Worm (Caenorhabditis elegans) whole organism, mixed stage, embryonic: ENCODE measurements around the gene F22H10.2.

Experiments used
- M03D4.4 ChIP-seq: sonication (generic microtip); optimal IDR thresholded peaks from 2 replicates; lab custom pipeline; 2017; ENCODE audit warnings: mild to moderate bottlenecking, missing genetic modification characterization, missing compliant biosample characterization
- blmp-1 ChIP-seq: fragments of 150-350 bp; optimal IDR thresholded peaks from 2 replicates; lab custom pipeline; 2014; ENCODE audit warnings: missing biosample characterization, missing genetic modification characterization
- ceh-39 ChIP-seq: fragments of 150-350 bp; optimal IDR thresholded peaks from 2 replicates; lab custom pipeline; 2014; ENCODE audit warnings: missing biosample characterization, missing genetic modification characterization
- ceh-83 ChIP-seq: fragments of 200-800 bp; sonication (Bioruptor generic); optimal IDR thresholded peaks from 2 replicates; lab custom pipeline; 2018; ENCODE audit warnings: mild to moderate bottlenecking, missing genetic modification characterization, missing compliant biosample characterization
- ces-1 ChIP-seq: fragments of 150-350 bp; optimal IDR thresholded peaks from 2 replicates; lab custom pipeline; 2014; ENCODE audit warnings: missing biosample characterization, missing genetic modification reagents, missing genetic modification characterization
- cnd-1 ChIP-seq: fragments of 200-800 bp; sonication (Bioruptor generic); optimal IDR thresholded peaks from 2 replicates; lab custom pipeline; 2018; ENCODE audit warnings: mild to moderate bottlenecking, missing genetic modification characterization, missing compliant biosample characterization
- drap-1 ChIP-seq: fragments of 200-800 bp; sonication (Bioruptor generic); optimal IDR thresholded peaks from 3 replicates; lab custom pipeline; 2018; ENCODE audit warnings: mild to moderate bottlenecking, missing genetic modification characterization, missing compliant biosample characterization
- elt-1 ChIP-seq: sonication (generic microtip); optimal IDR thresholded peaks from 2 replicates; lab custom pipeline; 2017; ENCODE audit warnings: missing genetic modification characterization, mild to moderate bottlenecking, missing compliant biosample characterization, antibody characterized with exemption, moderate library complexity, borderline replicate concordance; ENCODE audit not compliant: insufficient read depth
- elt-3 ChIP-seq: fragments of 150-350 bp; optimal IDR thresholded peaks from 2 replicates; lab custom pipeline; 2014; ENCODE audit warnings: missing biosample characterization, missing genetic modification characterization
- flh-1 ChIP-seq: fragments of 200-800 bp; sonication (Bioruptor generic); optimal IDR thresholded peaks from 2 replicates; lab custom pipeline; 2018; ENCODE audit warnings: mild to moderate bottlenecking, missing genetic modification characterization, moderate library complexity, missing compliant biosample characterization
- ham-2 ChIP-seq: fragments of 200-800 bp; sonication (Bioruptor generic); optimal IDR thresholded peaks from 2 replicates; lab custom pipeline; 2018; ENCODE audit warnings: mild to moderate bottlenecking, missing genetic modification characterization, missing compliant biosample characterization
- hlh-1 ChIP-seq: fragments of 150-350 bp; optimal IDR thresholded peaks from 2 replicates; lab custom pipeline; 2014; ENCODE audit warnings: missing biosample characterization, missing genetic modification reagents, missing genetic modification characterization
- lin-13 ChIP-seq: fragments of 150-350 bp; optimal IDR thresholded peaks from 2 replicates; lab custom pipeline; 2014; ENCODE audit warnings: missing biosample characterization, missing genetic modification characterization
- lsy-2 ChIP-seq: fragments of 150-350 bp; optimal IDR thresholded peaks from 2 replicates; lab custom pipeline; 2014; ENCODE audit warnings: missing biosample characterization, missing genetic modification characterization
- mep-1 ChIP-seq: fragments of 150-350 bp; optimal IDR thresholded peaks from 2 replicates; lab custom pipeline; 2017; ENCODE audit warnings: missing biosample characterization, missing genetic modification reagents, missing genetic modification characterization, inconsistent platforms
- mls-2 ChIP-seq: sonication (generic microtip); optimal IDR thresholded peaks from 2 replicates; lab custom pipeline; 2016; ENCODE audit warnings: mild to moderate bottlenecking, missing genetic modification characterization, moderate library complexity, missing compliant biosample characterization
- nhr-12 ChIP-seq: fragments of 150-350 bp; optimal IDR thresholded peaks from 2 replicates; lab custom pipeline; 2014; ENCODE audit warnings: missing biosample characterization, missing genetic modification characterization
- nhr-2 ChIP-seq: fragments of 150-350 bp; optimal IDR thresholded peaks from 2 replicates; lab custom pipeline; 2014; ENCODE audit warnings: missing biosample characterization, missing genetic modification characterization
- nhr-237 ChIP-seq: fragments of 150-350 bp; optimal IDR thresholded peaks from 2 replicates; lab custom pipeline; 2014; ENCODE audit warnings: missing biosample characterization, missing genetic modification characterization
- nhr-28 ChIP-seq: fragments of 150-350 bp; optimal IDR thresholded peaks from 2 replicates; lab custom pipeline; 2014; ENCODE audit warnings: missing biosample characterization, missing genetic modification characterization
- nhr-76 ChIP-seq: sonication (generic microtip); optimal IDR thresholded peaks from 2 replicates; lab custom pipeline; 2017; ENCODE audit warnings: missing biosample characterization, missing genetic modification characterization
- pha-4 ChIP-seq: fragments of 150-350 bp; optimal IDR thresholded peaks from 2 replicates; lab custom pipeline; 2018; ENCODE audit warnings: missing biosample characterization, missing genetic modification reagents, missing genetic modification characterization
- sem-2 ChIP-seq: fragments of 200-800 bp; sonication (Bioruptor generic); optimal IDR thresholded peaks from 2 replicates; lab custom pipeline; 2018; ENCODE audit warnings: mild to moderate bottlenecking, missing genetic modification characterization, missing compliant biosample characterization
- snpc-4 ChIP-seq: fragments of 150-350 bp; optimal IDR thresholded peaks from 2 replicates; lab custom pipeline; 2014; ENCODE audit warnings: missing biosample characterization, missing genetic modification characterization
- sptf-1 ChIP-seq: sonication (generic microtip); optimal IDR thresholded peaks from 2 replicates; lab custom pipeline; 2017; ENCODE audit warnings: mild to moderate bottlenecking, missing genetic modification characterization, moderate library complexity, missing compliant biosample characterization
- tbx-8 ChIP-seq: fragments of 200-800 bp; sonication (Bioruptor generic); optimal IDR thresholded peaks from 2 replicates; lab custom pipeline; 2018; ENCODE audit warnings: mild to moderate bottlenecking, missing genetic modification characterization, moderate library complexity, missing compliant biosample characterization
- unc-120 ChIP-seq: sonication (generic microtip); optimal IDR thresholded peaks from 2 replicates; lab custom pipeline; 2017; ENCODE audit warnings: missing genetic modification characterization, missing compliant biosample characterization; ENCODE audit not compliant: poor library complexity, severe bottlenecking
- unc-39 ChIP-seq: fragments of 150-350 bp; optimal IDR thresholded peaks from 2 replicates; lab custom pipeline; 2014; ENCODE audit warnings: missing biosample characterization, missing genetic modification characterization
- unc-62 ChIP-seq: fragments of 150-350 bp; optimal IDR thresholded peaks from 2 replicates; lab custom pipeline; 2014; ENCODE audit warnings: missing biosample characterization, missing genetic modification reagents, missing genetic modification characterization
- zip-8 ChIP-seq: fragments of 150-350 bp; optimal IDR thresholded peaks from 2 replicates; lab custom pipeline; 2014; ENCODE audit warnings: missing biosample characterization, missing genetic modification characterization

F22H10.2 gene

DNA sequence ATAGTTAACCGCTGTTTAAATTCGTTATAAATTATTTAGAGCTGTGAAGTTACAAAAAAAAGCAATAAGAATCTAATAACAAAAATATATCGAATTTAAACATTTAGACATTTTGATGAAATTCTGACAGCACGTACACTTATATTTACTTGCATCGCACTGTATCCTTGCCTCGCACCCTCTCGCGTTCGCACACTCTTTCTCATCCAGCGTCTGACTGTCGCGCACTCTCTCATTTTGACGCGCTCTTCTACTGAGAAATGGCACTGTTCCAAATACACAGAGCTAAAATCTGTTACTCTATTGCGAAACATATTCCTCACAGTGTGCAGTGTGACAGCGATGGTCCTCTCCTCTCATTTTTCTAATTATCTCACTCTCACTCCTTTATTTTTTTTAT lies 24.7 kb downstream of the F22H10.2 start:
- peak; percentile 45 for TF ChIP-seq ces-1 (GFP tag; lab: Kevin White, UChicago)
- TF ChIP-seq unc-62: peak; percentile 26
- TF ChIP-seq ceh-83: no peak
- TF ChIP-seq zip-8 (tag; lab: Kevin White, UChicago): no peak
- peak; percentile 63 for TF ChIP-seq pha-4

DNA sequence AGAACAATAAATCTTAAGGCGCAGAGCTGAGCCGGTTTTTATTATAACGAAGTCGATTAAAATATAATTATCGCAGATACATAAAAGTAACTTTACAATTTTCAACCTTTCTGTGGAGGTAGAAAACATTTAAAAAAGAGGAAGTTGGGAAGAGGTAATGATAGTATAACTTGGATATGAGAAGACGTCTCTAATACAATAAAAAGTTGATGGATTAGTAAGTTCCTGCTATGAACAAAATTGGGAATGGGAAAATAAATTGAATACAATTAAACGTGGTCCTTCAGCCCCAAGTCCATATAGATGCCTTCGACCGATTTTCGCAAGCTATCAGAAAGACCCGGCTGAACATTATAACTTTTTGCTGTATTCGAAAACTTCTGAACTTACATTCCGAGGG lies 26.3 kb downstream of the F22H10.2 start:
- TF ChIP-seq unc-120 (tag; lab: Kevin White, UChicago): no peak

DNA sequence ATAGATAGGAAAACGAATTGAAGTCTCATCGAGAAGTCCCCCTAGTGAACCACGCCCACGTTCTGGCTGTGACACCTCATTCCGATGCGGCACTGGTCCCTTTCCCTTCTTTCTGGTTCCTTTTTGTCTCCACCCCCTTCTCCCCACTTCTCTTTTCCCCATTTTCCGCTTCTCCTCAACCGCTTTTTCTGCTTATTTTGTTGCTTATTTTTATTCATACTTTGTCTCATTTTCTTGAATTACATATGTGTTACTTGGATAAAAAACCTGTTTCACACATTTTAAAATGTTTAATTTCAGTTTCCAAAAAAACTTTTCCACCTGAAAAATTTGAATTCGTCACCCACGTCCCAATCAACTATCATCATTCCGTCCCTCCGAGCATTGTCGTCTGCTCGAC lies 32.0 kb downstream of the F22H10.2 start, which contains the start of gene lgc-53:
lgc-53 (plus strand) TSS at position 301 of the 400 bp plus-strand sequence.
- no peak for TF ChIP-seq pha-4
- TF ChIP-seq ham-2: no peak
- TF ChIP-seq elt-1 (tag; lab: Kevin White, UChicago): no peak
- TF ChIP-seq ceh-39 (tag; lab: Kevin White, UChicago): no peak
- no peak for TF ChIP-seq sptf-1
- TF ChIP-seq unc-62: no peak
- TF ChIP-seq tbx-8 (GFP tag; lab: Kevin White, UChicago): no peak
- TF ChIP-seq ceh-83: no peak
- no peak for TF ChIP-seq blmp-1 (tag; lab: Kevin White, UChicago)
- TF ChIP-seq mep-1 (tag; lab: Kevin White, UChicago): no peak
- TF ChIP-seq mls-2 (tag; lab: Kevin White, UChicago): no peak
- no peak for TF ChIP-seq snpc-4 (tag; lab: Kevin White, UChicago)

DNA sequence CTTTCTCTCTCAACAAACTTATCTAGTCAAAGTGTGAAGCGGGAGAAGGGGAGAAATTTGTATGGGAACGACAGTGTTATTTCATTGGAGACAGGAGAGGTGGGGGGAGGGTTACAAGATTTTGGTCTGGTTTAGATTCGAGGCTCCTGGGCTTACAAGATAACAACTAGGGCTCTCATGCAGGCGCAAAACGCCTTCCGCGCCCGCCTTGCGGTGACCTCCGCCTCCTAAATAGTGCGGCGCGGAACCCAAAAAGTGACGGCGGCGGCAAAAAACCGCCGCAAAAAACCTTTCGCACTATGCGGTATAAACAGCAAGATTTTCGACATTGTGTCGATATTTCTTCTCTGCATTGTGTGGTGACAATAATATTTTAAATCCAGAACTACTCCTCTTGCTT lies 36.6 kb downstream of the F22H10.2 start:
- no peak for TF ChIP-seq sptf-1
- no peak for TF ChIP-seq elt-3 (tag; lab: Kevin White, UChicago)
- TF ChIP-seq ham-2: no peak
- TF ChIP-seq nhr-28: no peak
- TF ChIP-seq mep-1 (tag; lab: Kevin White, UChicago): no peak
- TF ChIP-seq hlh-1 (tag; lab: Kevin White, UChicago): no peak
- TF ChIP-seq mls-2 (tag; lab: Kevin White, UChicago): no peak
- TF ChIP-seq nhr-237 (tag; lab: Kevin White, UChicago): no peak
- no peak for TF ChIP-seq M03D4.4 (tag; lab: Kevin White, UChicago)
- no peak for TF ChIP-seq ces-1 (GFP tag; lab: Kevin White, UChicago)
- no peak for TF ChIP-seq blmp-1 (tag; lab: Kevin White, UChicago)
- no peak for TF ChIP-seq unc-62
- TF ChIP-seq tbx-8 (GFP tag; lab: Kevin White, UChicago): no peak
- no peak for TF ChIP-seq zip-8 (tag; lab: Kevin White, UChicago)
- TF ChIP-seq lsy-2 (tag; lab: Kevin White, UChicago): no peak
- TF ChIP-seq unc-39 (tag; lab: Kevin White, UChicago): no peak
- no peak for TF ChIP-seq nhr-76 (tag; lab: Kevin White, UChicago)
- TF ChIP-seq nhr-12 (tag; lab: Kevin White, UChicago): no peak
- TF ChIP-seq sem-2 (GFP tag; lab: Kevin White, UChicago): no peak

DNA sequence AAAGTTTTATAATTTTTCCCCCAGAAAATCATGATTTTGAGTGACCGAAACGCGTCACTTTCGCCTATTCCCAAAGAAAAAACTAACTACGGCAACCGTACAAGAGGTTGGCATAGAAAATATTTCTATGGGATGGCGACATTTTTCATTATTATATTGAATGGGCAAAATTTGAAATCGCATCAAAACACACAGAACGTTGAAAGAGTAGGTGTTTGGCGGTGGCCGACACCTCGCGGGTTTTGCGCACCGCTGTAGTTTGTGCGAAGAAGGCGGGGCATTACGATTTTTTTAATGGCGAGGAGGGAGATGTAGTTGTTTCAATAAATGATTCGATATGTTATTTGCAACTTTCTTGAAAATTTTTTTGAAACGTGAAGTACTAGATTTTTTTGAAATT lies 42.6 kb downstream of the F22H10.2 start:
- no peak for TF ChIP-seq flh-1
- TF ChIP-seq elt-3 (tag; lab: Kevin White, UChicago): no peak
- TF ChIP-seq elt-1 (tag; lab: Kevin White, UChicago): no peak
- TF ChIP-seq unc-62: no peak
- no peak for TF ChIP-seq ceh-83
- TF ChIP-seq nhr-237 (tag; lab: Kevin White, UChicago): no peak
- TF ChIP-seq unc-120 (tag; lab: Kevin White, UChicago): no peak
- TF ChIP-seq blmp-1 (tag; lab: Kevin White, UChicago): no peak
- no peak for TF ChIP-seq lsy-2 (tag; lab: Kevin White, UChicago)
- TF ChIP-seq pha-4: no peak
- TF ChIP-seq cnd-1 (tag; lab: Kevin White, UChicago): no peak
- TF ChIP-seq nhr-2: no peak

DNA sequence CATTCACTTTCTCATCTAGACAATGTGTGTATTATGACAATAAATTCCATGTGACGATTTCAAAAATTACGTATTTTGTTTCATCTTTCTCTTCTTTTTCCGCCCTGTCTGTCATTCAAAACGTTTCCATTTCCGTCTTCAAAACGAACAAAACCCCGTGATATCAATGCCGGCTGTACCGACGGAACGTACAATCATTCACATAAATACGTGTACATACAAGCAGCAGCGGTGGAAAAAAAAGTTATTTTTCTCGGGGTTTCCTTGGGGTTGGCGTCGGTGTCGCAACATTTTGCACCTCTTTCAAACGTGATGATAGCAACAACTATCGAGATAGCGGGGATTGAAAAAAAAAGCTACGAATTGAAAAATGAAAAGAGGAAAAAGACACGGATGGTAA lies 45.6 kb downstream of the F22H10.2 start:
- TF ChIP-seq lin-13 (tag; lab: Kevin White, UChicago) (no peak), ces-1 (GFP tag; lab: Kevin White, UChicago) (no peak), mls-2 (tag; lab: Kevin White, UChicago) (no peak), ham-2 (no peak), unc-120 (tag; lab: Kevin White, UChicago) (no peak), nhr-76 (tag; lab: Kevin White, UChicago) (no peak), blmp-1 (tag; lab: Kevin White, UChicago) (no peak), sem-2 (GFP tag; lab: Kevin White, UChicago) (no peak), hlh-1 (tag; lab: Kevin White, UChicago) (no peak), drap-1 (GFP tag; lab: Kevin White, UChicago) (no peak)
